Fruit fly (Drosophila melanogaster) whole organism, embryonic: ENCODE data around the gene Sfp23F.

Experiments
- Awh ChIP-seq: fragments of 200-800 bp; sonication (Bioruptor generic); IDR thresholded peaks from 2 replicates; pipeline ENCODE4, ENCODE4 v1.3.6; 2022; ENCODE audit warnings: missing biosample characterization, missing genetic modification characterization
- Blimp-1 ChIP-seq: fragments of 200-800 bp; sonication (Bioruptor generic); optimal IDR thresholded peaks from 3 replicates; lab custom pipeline; 2018; ENCODE audit warnings: missing biosample characterization, missing genetic modification characterization, mild to moderate bottlenecking, moderate library complexity, missing genetic modification reagents
- CG12769 ChIP-seq: fragments of 200-800 bp; sonication (Bioruptor generic); optimal IDR thresholded peaks from 2 replicates; lab custom pipeline; 2019; ENCODE audit warnings: missing biosample characterization, mild to moderate bottlenecking, missing genetic modification characterization, moderate library complexity
- CG13287 ChIP-seq: fragments of 200-800 bp; sonication (Bioruptor generic); IDR thresholded peaks from 2 replicates; pipeline ENCODE4 v1.3.6; 2022; ENCODE audit warnings: missing biosample characterization, missing genetic modification characterization; ENCODE audit not compliant: partially characterized antibody
- CG13894 ChIP-seq: fragments of 200-800 bp; sonication (Bioruptor generic); optimal IDR thresholded peaks from 3 replicates; lab custom pipeline; 2018; ENCODE audit warnings: missing biosample characterization, mild to moderate bottlenecking, missing genetic modification characterization, moderate library complexity
- CG1603 ChIP-seq: fragments of 200-800 bp; sonication (Bioruptor generic); optimal IDR thresholded peaks from 2 replicates; lab custom pipeline; 2019; ENCODE audit warnings: missing biosample characterization, mild to moderate bottlenecking, missing genetic modification characterization, moderate library complexity
- CG17568 ChIP-seq: fragments of 200-800 bp; sonication (Bioruptor generic); optimal IDR thresholded peaks from 2 replicates; lab custom pipeline; 2018; ENCODE audit warnings: missing biosample characterization, mild to moderate bottlenecking, missing genetic modification characterization, moderate library complexity
- CG31224 ChIP-seq: fragments of 200-800 bp; sonication (Bioruptor generic); IDR thresholded peaks from 2 replicates; pipeline ENCODE4 v1.3.6; 2022; ENCODE audit warnings: missing biosample characterization, missing genetic modification characterization
- CG34376 ChIP-seq: fragments of 200-800 bp; sonication (Bioruptor generic); optimal IDR thresholded peaks from 2 replicates; lab custom pipeline; 2018; ENCODE audit warnings: missing biosample characterization, mild to moderate bottlenecking, missing genetic modification characterization
- CG3995 ChIP-seq: fragments of 200-800 bp; sonication (Bioruptor generic); optimal IDR thresholded peaks from 3 replicates; lab custom pipeline; 2016; ENCODE audit warnings: missing biosample characterization, missing genetic modification characterization
- CG5180 ChIP-seq: fragments of 200-800 bp; sonication (Bioruptor generic); optimal IDR thresholded peaks from 3 replicates; lab custom pipeline; 2017; ENCODE audit warnings: missing biosample characterization, missing genetic modification characterization, mild to moderate bottlenecking, moderate library complexity, missing genetic modification reagents
- CG6254 ChIP-seq: fragments of 200-800 bp; sonication (Bioruptor generic); optimal IDR thresholded peaks from 3 replicates; lab custom pipeline; 2017; ENCODE audit warnings: mild to moderate bottlenecking, missing biosample characterization, missing genetic modification reagents, missing genetic modification characterization
- CG7271 ChIP-seq: fragments of 200-800 bp; sonication (Bioruptor generic); optimal IDR thresholded peaks from 2 replicates; lab custom pipeline; 2018; ENCODE audit warnings: missing biosample characterization, mild to moderate bottlenecking, missing genetic modification characterization, moderate library complexity
- CG7745 ChIP-seq: fragments of 200-800 bp; sonication (Bioruptor generic); optimal IDR thresholded peaks from 2 replicates; lab custom pipeline; 2018; ENCODE audit warnings: missing biosample characterization, mild to moderate bottlenecking, missing genetic modification characterization, moderate library complexity
- CG8388 ChIP-seq: fragments of 200-800 bp; sonication (Bioruptor generic); optimal IDR thresholded peaks from 2 replicates; lab custom pipeline; 2019; ENCODE audit warnings: missing biosample characterization, mild to moderate bottlenecking, missing genetic modification characterization, moderate library complexity
- CG9876 ChIP-seq: fragments of 200-800 bp; sonication (Bioruptor generic); optimal IDR thresholded peaks from 2 replicates; lab custom pipeline; 2016; ENCODE audit warnings: missing biosample characterization, missing genetic modification characterization
- Deaf1 ChIP-seq: fragments of 200-800 bp; optimal IDR thresholded peaks from 3 replicates; lab custom pipeline; 2019; ENCODE audit warnings: missing biosample characterization, mild to moderate bottlenecking, missing genetic modification characterization, moderate library complexity
- Dek ChIP-seq: fragments of 200-800 bp; sonication (Bioruptor generic); optimal IDR thresholded peaks from 3 replicates; lab custom pipeline; 2019; ENCODE audit warnings: missing biosample characterization, mild to moderate bottlenecking, missing genetic modification characterization, moderate library complexity
- Dp ChIP-seq: fragments of 200-800 bp; sonication (Bioruptor generic); optimal IDR thresholded peaks from 2 replicates; lab custom pipeline; 2018; ENCODE audit warnings: missing biosample characterization, mild to moderate bottlenecking, missing genetic modification characterization, moderate library complexity
- Dref ChIP-seq: fragments of 200-800 bp; sonication (Bioruptor generic); IDR thresholded peaks from 2 replicates; pipeline ENCODE4 v1.3.6; 2022; ENCODE audit warnings: missing biosample characterization, missing genetic modification characterization
- HLH54F ChIP-seq: fragments of 200-800 bp; sonication (Bioruptor generic); optimal IDR thresholded peaks from 3 replicates; lab custom pipeline; 2016; ENCODE audit warnings: missing biosample characterization, missing genetic modification characterization
- Jarid2 ChIP-seq: fragments of 200-800 bp; sonication (Bioruptor generic); optimal IDR thresholded peaks from 3 replicates; lab custom pipeline; 2017; ENCODE audit warnings: mild to moderate bottlenecking, missing biosample characterization, missing genetic modification reagents, missing genetic modification characterization
- Sin3A ChIP-seq: fragments of >200 bp; optimal IDR thresholded peaks from 2 replicates; lab custom pipeline; 2018
- Trl ChIP-seq, 3 experiments: fragments of >200 bp in 2 of 3; fragments of 200-800 bp in 1 of 3; sonication (Bioruptor generic) in 1 of 3; optimal IDR thresholded peaks; 2 replicates in 1 of 3; 3 replicates in 2 of 3; lab custom pipeline; 2016 to 2017; ENCODE audit warnings: missing biosample characterization in 1 of 3, missing genetic modification characterization in 1 of 3
- abd-A ChIP-seq: fragments of 200-800 bp; sonication (Bioruptor generic); optimal IDR thresholded peaks from 3 replicates; lab custom pipeline; 2019; ENCODE audit warnings: missing biosample characterization, mild to moderate bottlenecking, missing genetic modification characterization, moderate library complexity
- aop ChIP-seq: fragments of 200-800 bp; sonication (Bioruptor generic); IDR thresholded peaks from 2 replicates; pipeline ENCODE4 v1.3.6; 2022; ENCODE audit warnings: missing biosample characterization, missing genetic modification characterization
- bab2 ChIP-seq: fragments of 200-800 bp; sonication (Bioruptor generic); optimal IDR thresholded peaks from 2 replicates; lab custom pipeline; 2016; ENCODE audit warnings: missing biosample characterization, missing genetic modification characterization
- cato ChIP-seq: fragments of 200-800 bp; sonication (Bioruptor generic); optimal IDR thresholded peaks from 2 replicates; lab custom pipeline; 2016; ENCODE audit warnings: missing biosample characterization, missing genetic modification characterization, borderline replicate concordance
- chinmo ChIP-seq: fragments of 200-800 bp; sonication (Bioruptor generic); IDR thresholded peaks from 4 replicates; pipeline ENCODE4 v1.3.6; 2022; ENCODE audit warnings: missing biosample characterization, missing genetic modification characterization; ENCODE audit not compliant: partially characterized antibody
- chm ChIP-seq: fragments of 200-800 bp; sonication (Bioruptor generic); IDR thresholded peaks from 2 replicates; pipeline ENCODE4 v1.3.6; 2022; ENCODE audit warnings: missing biosample characterization, missing genetic modification characterization
- crol ChIP-seq: fragments of 200-800 bp; sonication (Bioruptor generic); IDR thresholded peaks from 2 replicates; pipeline ENCODE4 v1.3.6; 2022; ENCODE audit warnings: missing biosample characterization, missing genetic modification characterization
- disco-r ChIP-seq: fragments of 200-800 bp; sonication (Bioruptor generic); optimal IDR thresholded peaks from 2 replicates; lab custom pipeline; 2016; ENCODE audit warnings: missing biosample characterization, missing genetic modification characterization
- hb ChIP-seq: fragments of 200-800 bp; sonication (Bioruptor generic); IDR thresholded peaks from 3 replicates; pipeline ENCODE4 v1.3.6; 2022; ENCODE audit warnings: missing biosample characterization, missing genetic modification characterization; ENCODE audit not compliant: partially characterized antibody
- kni ChIP-seq: fragments of 200-800 bp; sonication (Bioruptor generic); optimal IDR thresholded peaks from 3 replicates; lab custom pipeline; 2017; ENCODE audit warnings: mild to moderate bottlenecking, missing biosample characterization, missing genetic modification reagents, missing genetic modification characterization
- lmd ChIP-seq: fragments of 200-800 bp; sonication (Bioruptor generic); IDR thresholded peaks from 2 replicates; pipeline ENCODE4 v1.3.6; 2022; ENCODE audit warnings: missing biosample characterization, missing genetic modification characterization
- onecut ChIP-seq: fragments of 200-800 bp; sonication (Bioruptor generic); IDR thresholded peaks from 2 replicates; pipeline ENCODE4 v1.3.6; 2022; ENCODE audit warnings: missing biosample characterization, missing genetic modification characterization
- pros ChIP-seq: fragments of 200-800 bp; sonication (Bioruptor generic); optimal IDR thresholded peaks from 3 replicates; lab custom pipeline; 2019; ENCODE audit warnings: missing biosample characterization, mild to moderate bottlenecking, missing genetic modification characterization, moderate library complexity
- pum ChIP-seq: fragments of 200-800 bp; sonication (Bioruptor generic); optimal IDR thresholded peaks from 2 replicates; lab custom pipeline; 2016; ENCODE audit warnings: missing biosample characterization, missing genetic modification characterization
- sd ChIP-seq: fragments of 200-800 bp; sonication (Bioruptor generic); optimal IDR thresholded peaks from 3 replicates; lab custom pipeline; 2018; ENCODE audit warnings: missing biosample characterization, mild to moderate bottlenecking, missing genetic modification characterization, moderate library complexity
- sqz ChIP-seq: fragments of 200-800 bp; sonication (Bioruptor generic); optimal IDR thresholded peaks from 3 replicates; lab custom pipeline; 2018; ENCODE audit warnings: missing biosample characterization, mild to moderate bottlenecking, missing genetic modification characterization
- stc ChIP-seq: fragments of 200-800 bp; sonication (Bioruptor generic); IDR thresholded peaks from 2 replicates; pipeline ENCODE4 v1.3.6; 2022; ENCODE audit warnings: missing biosample characterization, missing genetic modification characterization
- tna ChIP-seq: fragments of 200-800 bp; sonication (Bioruptor generic); IDR thresholded peaks from 2 replicates; pipeline ENCODE4 v1.3.6; 2022; ENCODE audit warnings: missing biosample characterization, missing genetic modification characterization; ENCODE audit not compliant: partially characterized antibody
- vvl ChIP-seq: fragments of 200-800 bp; sonication (Bioruptor generic); IDR thresholded peaks from 2 replicates; pipeline ENCODE4 v1.3.6; 2022; ENCODE audit warnings: missing biosample characterization, missing genetic modification characterization
- z ChIP-seq: fragments of 200-800 bp; sonication (Bioruptor generic); IDR thresholded peaks from 3 replicates; pipeline ENCODE4 v1.3.6; 2022; ENCODE audit warnings: missing biosample characterization, missing genetic modification characterization
- zen2 ChIP-seq: fragments of 200-800 bp; sonication (Bioruptor generic); IDR thresholded peaks from 3 replicates; pipeline ENCODE4 v1.3.6; 2022; ENCODE audit warnings: missing biosample characterization, missing genetic modification characterization; ENCODE audit not compliant: partially characterized antibody

Gene Sfp23F

dm6 chr2L:3422753-3423152 is 35.2 kb upstream of the Sfp23F start (continued):
- TF ChIP-seq stc (GFP tag; lab: Robert Waterston, UW) (peak; percentile 42; the same call in 1 of the 2 replicates), chm (GFP tag; lab: Robert Waterston, UW) (peak; percentile 43; the same call in 1 of the 2 replicates), aop (0 out of 2 replicates have a peak, but pooled peaks have one; percentile 25), CG1603 (tag; lab: Kevin White, UChicago) (no peak), cato (GFP tag; lab: Kevin White, UChicago) (no peak), kni (GFP tag; lab: Kevin White, UChicago) (peak; percentile 19), onecut (GFP tag; lab: Robert Waterston, UW) (0 out of 2 replicates have a peak, but pooled peaks have one; percentile 19), CG6254 (no peak), vvl (GFP tag; lab: Robert Waterston, UW) (peak; percentile 49; the same call in 1 of the 2 replicates), Deaf1 (tag; lab: Kevin White, UChicago) (peak; percentile 42), chinmo (peak; percentile 85; the same call in 2 of the 4 replicates), zen2 (GFP tag; lab: Robert Waterston, UW) (0 out of 3 replicates have a peak, but pooled peaks have one; percentile 25), CG5180 (GFP tag; lab: Kevin White, UChicago) (peak; percentile 98), sqz (GFP tag; lab: Kevin White, UChicago) (peak; percentile 17), Jarid2 (peak; percentile 78), CG13287 (GFP tag; lab: Robert Waterston, UW) (peak; percentile 28; the same call in 1 of the 2 replicates)

dm6 chr2L:3417613-3418012 is 30.1 kb upstream of the Sfp23F start:
- TF ChIP-seq Blimp-1 (GFP tag; lab: Kevin White, UChicago) (peak; percentile 45), Trl (optimal IDR thresholded peaks at IDR 0.05; lab: Kevin White, UChicago) (no peak), Trl (GFP tag; optimal IDR thresholded peaks at IDR 0.05; lab: Kevin White, UChicago) (no peak), sd (tag; lab: Kevin White, UChicago) (peak; percentile 33), CG7745 (tag; lab: Kevin White, UChicago) (peak; percentile 87), bab2 (no peak), Awh (peak; percentile 29; the same call in 1 of the 2 replicates), abd-A (tag; lab: Kevin White, UChicago) (peak; percentile 80), vvl (GFP tag; lab: Robert Waterston, UW) (peak; percentile 44), CG12769 (tag; lab: Kevin White, UChicago) (peak; percentile 81), CG13894 (tag; lab: Kevin White, UChicago) (no peak), z (GFP tag; lab: Robert Waterston, UW) (peak; percentile 76), hb (no peak), CG7271 (no peak), Dek (tag; lab: Kevin White, UChicago) (no peak), Dp (GFP tag; lab: Kevin White, UChicago) (no peak), crol (GFP tag; lab: Robert Waterston, UW) (0 out of 2 replicates have a peak, but pooled peaks have one; percentile 8), CG8388 (no peak), CG3995 (no peak), lmd (GFP tag; lab: Robert Waterston, UW) (no peak), pum (GFP tag; lab: Kevin White, UChicago) (no peak), tna (no peak), HLH54F (GFP tag; lab: Kevin White, UChicago) (no peak), CG9876 (GFP tag; lab: Kevin White, UChicago) (no peak), Dref (GFP tag; lab: Robert Waterston, UW) (no peak), CG34376 (no peak), Sin3A (lab: Kevin White, UChicago) (no peak), disco-r (no peak), chinmo (0 out of 4 replicates have a peak, but pooled peaks have one; percentile 33), CG31224 (GFP tag; lab: Robert Waterston, UW) (no peak), CG17568 (GFP tag; lab: Kevin White, UChicago) (no peak), pros (peak; percentile 76)
